Worm (Caenorhabditis elegans): ENCODE results near the gene C12D8.9.

C12D8.9 gene

DNA sequence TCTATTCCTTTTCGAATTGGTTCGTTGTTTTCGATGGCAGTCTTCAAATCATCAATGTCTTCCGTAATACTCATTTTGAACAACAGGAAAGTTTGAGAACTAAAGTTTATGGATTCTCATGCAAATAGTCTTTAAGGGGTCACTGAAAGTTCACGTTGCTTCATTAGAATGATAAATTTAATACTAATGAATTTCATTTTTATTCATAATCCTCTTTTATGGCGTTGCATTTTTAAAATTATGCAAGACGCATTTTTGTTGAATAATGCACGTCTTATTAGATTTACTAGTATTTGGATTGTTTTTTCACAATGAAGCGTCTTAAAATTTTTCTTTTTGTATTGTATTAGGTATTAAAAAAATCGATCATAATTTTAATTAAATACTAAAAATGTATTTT lies at the start of gene C12D8.9:
C12D8.9 (minus strand) TSS at position 101 of the 400 bp plus-strand sequence.
- no peak for TF ChIP-seq dao-5 (tag; optimal IDR thresholded peaks at IDR 0.05)
- TF ChIP-seq him-1 (tag; optimal IDR thresholded peaks at IDR 0.05) = no peak
- no peak for TF ChIP-seq W03F9.2 (tag; optimal IDR thresholded peaks at IDR 0.05)

DNA sequence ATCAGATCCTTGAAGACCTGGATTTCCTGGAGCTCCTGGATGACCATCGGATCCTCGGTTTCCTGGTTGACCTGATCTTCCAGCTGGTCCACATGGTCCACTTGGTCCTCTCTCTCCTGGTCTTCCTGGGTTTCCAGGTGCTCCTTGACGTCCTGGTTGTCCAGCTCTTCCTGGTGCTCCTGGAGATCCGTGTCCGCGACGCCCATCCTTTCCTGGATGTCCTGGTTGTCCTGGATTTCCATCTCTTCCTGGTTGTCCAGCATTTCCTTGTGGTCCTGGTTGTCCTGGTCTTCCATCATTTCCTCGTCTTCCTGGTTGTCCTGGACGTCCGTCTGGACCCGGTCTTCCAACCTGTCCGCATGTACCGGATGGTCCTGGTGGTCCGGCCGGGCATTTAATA lies 48.8 kb upstream of the C12D8.9 start:
- TF ChIP-seq him-1 (tag; optimal IDR thresholded peaks at IDR 0.05) = no peak
- no peak for TF ChIP-seq dao-5 (tag; optimal IDR thresholded peaks at IDR 0.05)
- TF ChIP-seq W03F9.2 (tag; optimal IDR thresholded peaks at IDR 0.05) = no peak

DNA sequence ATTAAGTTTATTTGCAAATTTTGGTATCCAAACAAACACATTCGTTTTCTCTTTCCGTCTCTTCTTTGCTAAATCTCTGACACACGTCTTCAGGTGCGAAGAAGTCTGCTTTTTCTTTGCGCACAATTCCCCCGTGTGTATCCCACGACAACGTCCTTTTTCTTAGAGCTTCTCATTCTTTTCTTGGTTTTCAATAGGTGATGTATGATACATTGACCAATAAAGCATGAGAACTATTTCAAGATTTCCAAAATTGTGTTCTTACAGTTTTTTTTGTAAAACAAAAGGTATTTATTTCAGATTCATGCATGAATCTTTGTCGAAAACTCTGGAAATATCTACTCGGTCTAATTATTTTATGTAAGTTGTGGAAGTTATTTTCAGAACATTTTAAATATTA lies 46.7 kb upstream of the C12D8.9 start, which contains the start of gene B0024.15:
B0024.15 (plus strand) TSS at position 301 of the 400 bp plus-strand sequence.
- TF ChIP-seq him-1 (tag; optimal IDR thresholded peaks at IDR 0.05) = no peak

DNA sequence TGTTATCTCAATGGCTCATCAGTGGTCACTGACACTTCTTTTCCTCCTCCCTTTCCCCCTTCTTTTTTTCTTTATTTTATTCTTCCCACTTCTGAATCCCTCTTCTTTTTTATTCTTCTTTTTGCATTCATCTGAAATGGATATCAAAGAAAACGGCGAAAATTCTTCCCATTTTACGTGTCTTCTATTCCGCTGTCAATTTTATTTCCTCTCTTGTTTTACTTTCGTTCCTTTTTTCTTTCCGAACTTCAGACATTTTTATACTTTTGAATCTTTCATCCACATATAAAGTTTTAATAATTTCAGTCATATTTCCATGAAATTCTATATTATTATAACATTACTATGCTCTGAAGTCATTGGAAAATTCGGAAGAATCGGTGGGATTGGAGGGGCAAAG lies 44.3 kb upstream of the C12D8.9 start, which contains the start of gene B0024.3:
B0024.3 (plus strand) TSS at position 301 of the 400 bp plus-strand sequence.
- no peak for TF ChIP-seq W03F9.2 (tag; optimal IDR thresholded peaks at IDR 0.05)
- TF ChIP-seq dao-5 (tag; optimal IDR thresholded peaks at IDR 0.05) = no peak
- no peak for TF ChIP-seq him-1 (tag; optimal IDR thresholded peaks at IDR 0.05)

DNA sequence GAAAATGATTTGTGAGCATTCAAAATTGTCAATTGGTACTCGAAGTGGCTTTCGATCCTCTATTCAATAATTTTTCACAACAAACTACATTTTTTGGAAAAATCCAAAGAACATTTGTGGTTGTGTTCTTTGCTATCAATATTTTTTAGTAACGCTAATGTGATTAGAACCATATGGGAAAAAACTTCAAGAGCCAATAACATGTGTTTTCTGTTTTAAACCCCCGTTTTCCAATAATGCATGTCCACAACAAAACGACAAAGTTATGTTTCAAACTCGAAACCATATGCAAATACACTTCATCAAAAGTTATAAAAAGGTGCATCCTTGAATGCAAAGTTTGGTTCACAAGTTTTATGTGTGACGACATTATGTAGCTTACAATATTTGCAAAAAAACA lies 42.8 kb upstream of the C12D8.9 start:
- TF ChIP-seq him-1 (tag; optimal IDR thresholded peaks at IDR 0.05) (no peak), dao-5 (tag; optimal IDR thresholded peaks at IDR 0.05) (no peak), W03F9.2 (tag; optimal IDR thresholded peaks at IDR 0.05) (no peak)

DNA sequence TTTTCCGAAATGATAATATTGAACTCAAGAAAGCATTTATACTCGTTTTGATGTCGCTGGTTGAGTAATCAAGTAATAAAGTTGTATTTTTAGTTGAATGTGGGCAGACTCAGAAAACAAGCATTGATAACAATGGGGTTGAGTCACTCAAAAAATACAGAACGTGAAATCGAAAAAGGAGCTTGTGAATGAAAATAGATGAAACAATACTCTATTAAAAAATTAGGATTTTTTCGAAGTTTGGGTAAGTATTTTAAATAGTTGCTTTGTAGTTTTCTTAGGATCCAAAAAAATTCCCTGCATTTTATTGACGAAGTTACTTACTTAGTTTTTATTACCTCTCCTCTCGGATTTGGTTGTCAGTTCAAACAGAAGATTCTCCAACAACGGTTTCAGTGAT lies 40.4 kb upstream of the C12D8.9 start, which contains the start of gene lys-3:
lys-3 (minus strand) TSS at position 101 of the 400 bp plus-strand sequence.
- TF ChIP-seq W03F9.2 (tag; optimal IDR thresholded peaks at IDR 0.05) = no peak
- TF ChIP-seq him-1 (tag; optimal IDR thresholded peaks at IDR 0.05) = no peak
- TF ChIP-seq dao-5 (tag; optimal IDR thresholded peaks at IDR 0.05) = no peak

DNA sequence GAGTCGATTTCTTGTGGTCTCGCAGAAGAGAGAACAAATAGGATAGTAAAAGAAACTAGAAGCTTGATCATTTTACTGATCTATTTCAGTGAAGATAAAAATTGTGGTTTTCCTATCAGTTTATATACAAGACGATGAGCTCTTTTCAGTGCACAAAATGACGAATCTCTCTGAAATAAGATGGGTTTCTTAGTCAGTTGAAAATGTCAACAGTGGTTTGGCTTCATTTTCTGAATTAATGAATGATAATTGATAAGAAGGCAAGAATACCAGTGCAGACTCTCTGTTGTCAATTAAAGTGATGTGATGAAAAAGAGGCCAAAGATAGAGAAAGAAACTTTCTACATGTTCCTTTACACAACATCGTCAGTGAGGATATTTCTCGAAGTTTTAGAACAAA lies 38.4 kb upstream of the C12D8.9 start, which contains the start of gene lys-2:
lys-2 (minus strand) TSS at position 101 of the 400 bp plus-strand sequence.
- no peak for TF ChIP-seq W03F9.2 (tag; optimal IDR thresholded peaks at IDR 0.05)
- TF ChIP-seq dao-5 (tag; optimal IDR thresholded peaks at IDR 0.05) = no peak
- TF ChIP-seq him-1 (tag; optimal IDR thresholded peaks at IDR 0.05) = no peak

DNA sequence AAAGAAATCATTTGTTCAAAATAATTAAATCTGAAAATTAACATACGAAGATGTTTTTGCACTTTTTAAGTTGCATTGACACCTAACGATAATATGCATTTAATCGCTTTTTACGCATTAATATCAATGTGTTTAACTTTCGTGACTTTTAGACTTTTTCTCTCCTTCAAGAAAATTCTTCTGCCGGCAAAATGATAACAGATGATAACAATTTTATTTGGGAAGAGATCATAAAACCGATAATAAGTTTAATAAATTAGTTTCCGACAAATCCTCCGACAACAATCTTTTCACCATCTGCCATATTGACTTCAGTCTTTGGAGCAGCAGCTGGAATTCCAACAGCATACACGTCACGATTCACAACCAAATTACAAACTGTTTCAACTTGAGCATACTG lies 37.1 kb upstream of the C12D8.9 start:
- TF ChIP-seq W03F9.2 (tag; optimal IDR thresholded peaks at IDR 0.05) = no peak
- TF ChIP-seq dao-5 (tag; optimal IDR thresholded peaks at IDR 0.05) = no peak
- TF ChIP-seq him-1 (tag; optimal IDR thresholded peaks at IDR 0.05) = no peak

DNA sequence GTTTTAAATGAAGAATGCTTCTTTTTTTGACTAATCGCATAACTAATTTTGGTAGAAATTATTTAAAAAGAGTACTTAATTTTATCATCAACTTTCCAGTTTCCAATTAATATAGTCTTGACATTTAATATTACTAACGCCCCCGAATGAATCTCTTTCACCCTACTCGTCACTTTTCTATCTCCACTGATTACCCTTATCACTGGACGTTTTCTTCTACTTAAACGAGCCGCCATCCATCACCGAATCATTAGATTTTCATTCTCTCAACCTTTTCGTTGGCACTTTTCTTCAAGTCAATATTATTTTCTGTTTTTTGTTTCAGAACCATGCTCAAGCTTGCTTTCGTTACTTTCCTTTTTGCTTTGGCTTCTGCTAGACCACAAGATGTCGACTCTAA lies 34.6 kb upstream of the C12D8.9 start, which contains the start of gene lys-1:
lys-1 (plus strand) TSS at position 326 of the 400 bp plus-strand sequence.
- TF ChIP-seq him-1 (tag; optimal IDR thresholded peaks at IDR 0.05) (no peak), W03F9.2 (tag; optimal IDR thresholded peaks at IDR 0.05) (no peak), dao-5 (tag; optimal IDR thresholded peaks at IDR 0.05) (no peak)

DNA sequence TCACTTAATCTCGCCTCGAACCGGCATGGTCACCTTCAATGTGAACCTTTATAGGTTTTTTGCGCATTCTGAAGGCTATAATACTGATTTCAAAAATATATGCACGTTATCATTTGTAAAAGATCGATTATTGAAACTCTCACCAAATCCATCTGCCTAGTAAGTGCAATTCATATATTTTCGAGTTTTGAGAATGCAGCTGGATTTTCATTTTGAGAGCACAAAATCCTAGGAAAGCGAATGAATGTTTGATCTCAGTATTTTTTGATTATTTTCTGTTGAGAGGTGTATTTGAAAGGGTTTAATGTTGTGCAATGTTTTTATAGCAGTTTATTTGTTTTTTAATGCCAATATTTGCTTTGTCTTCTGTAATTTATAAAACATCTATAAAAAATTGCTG lies 33.0 kb upstream of the C12D8.9 start:
- no peak for TF ChIP-seq dao-5 (tag; optimal IDR thresholded peaks at IDR 0.05)
- no peak for TF ChIP-seq W03F9.2 (tag; optimal IDR thresholded peaks at IDR 0.05)
- no peak for TF ChIP-seq him-1 (tag; optimal IDR thresholded peaks at IDR 0.05)

DNA sequence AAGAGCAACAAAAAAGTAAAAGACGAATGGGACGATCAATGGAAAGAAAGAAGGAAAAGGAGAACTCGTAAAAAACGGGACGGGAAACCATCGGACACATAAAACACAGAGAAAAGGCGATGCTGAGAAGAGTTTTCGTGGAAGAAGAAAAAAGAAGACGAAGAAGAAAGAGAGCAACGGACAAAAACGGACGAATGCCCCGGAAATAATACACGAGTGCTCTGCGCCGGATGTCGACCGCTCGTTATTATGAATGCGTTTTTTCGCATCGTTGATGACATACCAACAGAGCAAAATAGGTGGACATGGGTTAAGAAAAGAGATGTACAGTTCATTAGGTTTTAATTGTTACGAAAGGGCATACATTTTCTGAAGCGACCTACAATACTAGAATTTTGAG lies 32.6 kb upstream of the C12D8.9 start, which contains the start of gene Y22F5A.11:
Y22F5A.11 (minus strand) TSS at position 28 of the 400 bp plus-strand sequence.
- TF ChIP-seq him-1 (tag; optimal IDR thresholded peaks at IDR 0.05) = no peak
- TF ChIP-seq dao-5 (tag; optimal IDR thresholded peaks at IDR 0.05) = no peak
- no peak for TF ChIP-seq W03F9.2 (tag; optimal IDR thresholded peaks at IDR 0.05)

DNA sequence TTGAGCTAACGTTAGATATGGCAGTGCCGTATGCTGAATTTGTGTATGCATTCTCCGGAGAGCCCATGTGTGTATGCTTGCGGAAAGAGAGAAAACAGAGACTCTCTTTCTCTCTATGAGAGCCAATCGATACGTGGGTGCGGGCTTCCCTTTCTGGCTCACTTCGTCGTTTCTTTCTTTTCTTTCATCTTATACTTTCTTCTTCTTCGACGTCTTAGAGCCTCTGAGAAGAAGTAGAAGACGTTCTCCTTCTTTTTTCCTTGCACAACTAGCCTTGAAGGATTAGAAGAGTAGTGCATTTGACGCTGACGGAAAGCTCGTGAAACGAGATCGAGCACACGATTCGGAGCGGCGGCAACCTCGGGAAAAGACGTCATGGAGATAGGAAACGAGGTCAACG lies 30.8 kb upstream of the C12D8.9 start:
- TF ChIP-seq W03F9.2 (tag; optimal IDR thresholded peaks at IDR 0.05) = no peak
- TF ChIP-seq dao-5 (tag; optimal IDR thresholded peaks at IDR 0.05) = no peak
- TF ChIP-seq him-1 (tag; optimal IDR thresholded peaks at IDR 0.05) = peak; percentile 46

DNA sequence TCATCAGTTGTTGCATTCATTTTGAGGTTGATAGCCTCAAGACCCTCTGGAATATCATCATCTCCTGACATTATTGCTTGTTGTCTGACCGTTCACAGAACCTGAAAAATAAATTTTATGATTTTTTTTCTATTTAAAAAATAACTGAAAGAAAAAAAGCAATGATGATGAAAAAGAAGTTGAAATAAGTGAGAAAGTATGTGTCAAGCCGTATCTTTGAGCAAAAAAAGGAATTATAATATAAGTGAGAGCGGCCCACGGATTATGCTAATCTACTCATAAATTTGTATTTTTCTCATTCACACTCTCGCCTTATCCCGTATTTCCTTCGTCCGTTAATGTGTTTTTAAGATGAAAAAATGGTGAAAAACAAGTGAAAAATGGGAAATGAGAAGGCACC lies 27.2 kb upstream of the C12D8.9 start, which contains the start of gene ric-4:
ric-4 (minus strand) TSS at position 101 of the 400 bp plus-strand sequence.
- TF ChIP-seq W03F9.2 (tag; optimal IDR thresholded peaks at IDR 0.05) = no peak
- no peak for TF ChIP-seq dao-5 (tag; optimal IDR thresholded peaks at IDR 0.05)
- no peak for TF ChIP-seq him-1 (tag; optimal IDR thresholded peaks at IDR 0.05)

DNA sequence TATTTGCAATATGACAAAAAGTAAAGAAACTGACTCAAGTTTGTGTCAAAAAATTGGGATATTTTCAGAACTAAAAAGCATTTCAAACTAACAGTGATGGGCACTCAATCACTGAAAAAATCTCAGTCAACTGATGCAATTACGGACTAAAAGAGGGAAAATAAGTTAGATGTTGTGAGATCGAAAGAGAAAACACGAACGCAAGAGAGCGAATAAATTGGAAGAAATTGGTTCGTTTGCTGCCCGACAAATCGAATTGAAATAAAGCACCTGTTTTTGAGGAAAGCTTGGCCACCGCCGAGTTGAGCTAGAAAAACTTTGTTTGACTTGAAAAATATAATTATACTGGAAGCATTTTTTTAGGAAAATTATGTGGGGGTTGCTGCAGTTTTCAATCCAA lies 23.0 kb upstream of the C12D8.9 start:
- no peak for TF ChIP-seq dao-5 (tag; optimal IDR thresholded peaks at IDR 0.05)
- no peak for TF ChIP-seq him-1 (tag; optimal IDR thresholded peaks at IDR 0.05)
- TF ChIP-seq W03F9.2 (tag; optimal IDR thresholded peaks at IDR 0.05) = no peak

DNA sequence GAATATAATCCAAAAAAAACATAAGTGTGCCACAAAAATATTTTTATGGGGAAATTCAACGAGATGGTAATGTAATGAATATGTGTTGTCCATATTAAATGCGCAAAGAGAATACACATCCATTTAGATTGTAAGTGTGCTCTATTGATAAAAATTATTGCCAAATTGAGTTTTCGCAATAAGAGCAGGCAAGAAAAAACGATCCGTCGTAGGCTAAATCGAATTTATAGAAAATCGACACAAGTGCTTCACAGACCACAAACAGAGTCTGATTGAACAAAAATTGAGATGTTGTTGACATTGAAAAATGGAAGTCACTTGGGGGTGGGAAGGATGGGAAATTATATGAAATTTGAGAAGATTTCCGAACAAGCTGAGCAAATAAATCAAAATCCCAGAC lies 22.0 kb upstream of the C12D8.9 start:
- TF ChIP-seq dao-5 (tag; optimal IDR thresholded peaks at IDR 0.05) (no peak), him-1 (tag; optimal IDR thresholded peaks at IDR 0.05) (no peak), W03F9.2 (tag; optimal IDR thresholded peaks at IDR 0.05) (no peak)

All from whole organism, L4/young adult.